Fruit fly (Drosophila melanogaster): ENCODE data around the gene Ucp4B.

Gene Ucp4B

DNA sequence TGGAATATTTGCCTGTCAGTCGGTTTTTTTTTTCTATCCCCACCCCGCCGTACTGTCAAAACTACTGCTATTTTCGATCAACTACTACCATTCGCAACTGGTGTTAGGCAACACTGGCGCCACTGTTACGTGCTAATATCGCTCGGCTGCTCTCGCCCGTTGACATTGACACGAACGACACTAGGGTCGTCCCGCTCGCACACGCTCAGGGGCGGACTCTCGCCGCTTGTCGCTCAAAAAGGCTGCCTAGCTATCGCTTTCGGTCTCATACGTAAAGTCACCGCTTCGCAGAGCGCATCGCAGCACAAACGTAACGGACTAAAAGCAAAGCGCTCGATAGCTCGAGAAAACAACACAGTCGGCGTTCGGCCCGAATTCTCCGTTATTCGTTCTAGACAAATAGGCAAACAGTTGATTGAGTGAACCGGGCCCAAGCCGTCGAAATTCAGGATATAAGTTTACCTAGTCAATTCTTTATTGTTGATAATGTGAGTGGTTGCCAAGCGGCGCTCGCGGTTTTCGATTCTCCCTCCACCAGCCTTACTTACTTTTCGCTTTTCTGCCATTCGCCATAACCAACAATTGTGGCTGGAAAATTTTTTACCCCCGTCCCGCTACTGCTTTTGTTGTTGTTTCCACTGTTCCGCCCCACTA is 12.8 kb downstream of the Ucp4B start (continued):
- TF ChIP-seq CG3838 (GFP tag; optimal IDR thresholded peaks at IDR 0.05) (no peak), crc (GFP tag; optimal IDR thresholded peaks at IDR 0.05) (no peak), rib (GFP tag; IDR thresholded peaks at IDR 0.05) (no peak), ERR (GFP tag; optimal IDR thresholded peaks at IDR 0.05) (peak; percentile 53), CG13894 (tag; optimal IDR thresholded peaks at IDR 0.05) (peak; percentile 68), CG2116 (GFP tag; optimal IDR thresholded peaks at IDR 0.05) (no peak), chn (GFP tag; optimal IDR thresholded peaks at IDR 0.05) (peak; percentile 38), Asciz (GFP tag; optimal IDR thresholded peaks at IDR 0.05) (no peak), zen2 (GFP tag; IDR thresholded peaks at IDR 0.05; ENCODE audit: partially characterized antibody) (no peak), Dek (tag; optimal IDR thresholded peaks at IDR 0.05) (peak; percentile 41), Opbp (GFP tag; IDR thresholded peaks at IDR 0.05; ENCODE audit: partially characterized antibody) (no peak), chm (GFP tag; IDR thresholded peaks at IDR 0.05) (no peak), CG10979 (tag; optimal IDR thresholded peaks at IDR 0.05) (peak; percentile 33), da (GFP tag; optimal IDR thresholded peaks at IDR 0.05) (no peak), tio (GFP tag; optimal IDR thresholded peaks at IDR 0.05) (no peak), CrebB (tag; optimal IDR thresholded peaks at IDR 0.05) (peak; percentile 20), CG11696 (GFP tag; IDR thresholded peaks at IDR 0.05) (no peak), bbx (GFP tag; IDR thresholded peaks at IDR 0.05; ENCODE audit: partially characterized antibody) (no peak), CG6765 (GFP tag; optimal IDR thresholded peaks at IDR 0.05) (peak; percentile 15), Bteb2 (GFP tag; optimal IDR thresholded peaks at IDR 0.05) (no peak), maf-S (GFP tag; optimal IDR thresholded peaks at IDR 0.05) (no peak), fu2 (GFP tag; optimal IDR thresholded peaks at IDR 0.05) (peak; percentile 26), sim (GFP tag; IDR thresholded peaks at IDR 0.05) (no peak), CG3281 (GFP tag; optimal IDR thresholded peaks at IDR 0.05) (no peak), dysf (GFP tag; IDR thresholded peaks at IDR 0.05) (no peak), CHES-1-like (GFP tag; optimal IDR thresholded peaks at IDR 0.05) (peak; percentile 56), peb (GFP tag; IDR thresholded peaks at IDR 0.05) (no peak), pzg (GFP tag; optimal IDR thresholded peaks at IDR 0.05) (peak; percentile 47), CG10267 (tag; optimal IDR thresholded peaks at IDR 0.05) (peak; percentile 88), eve (GFP tag; optimal IDR thresholded peaks at IDR 0.05) (no peak), CG9817 (tag; optimal IDR thresholded peaks at IDR 0.05) (peak; percentile 38), Dfd (GFP tag; optimal IDR thresholded peaks at IDR 0.05) (no peak), CG13287 (GFP tag; IDR thresholded peaks at IDR 0.05; ENCODE audit: partially characterized antibody) (no peak), CG7987 (GFP tag; optimal IDR thresholded peaks at IDR 0.05) (peak; percentile 54), CG18011 (GFP tag; optimal IDR thresholded peaks at IDR 0.05) (no peak), sd (tag; optimal IDR thresholded peaks at IDR 0.05) (peak; percentile 8), tap (tag; optimal IDR thresholded peaks at IDR 0.05) (no peak), CG13624 (GFP tag; optimal IDR thresholded peaks at IDR 0.05) (peak; percentile 53), Dip2 (GFP tag; IDR thresholded peaks at IDR 0.05) (no peak), Atf6 (GFP tag; IDR thresholded peaks at IDR 0.05) (no peak), Sry-β (GFP tag; optimal IDR thresholded peaks at IDR 0.05) (no peak), CG6813 (GFP tag; optimal IDR thresholded peaks at IDR 0.05) (no peak), hbn (GFP tag; IDR thresholded peaks at IDR 0.05; ENCODE audit: partially characterized antibody) (no peak), CG3065 (GFP tag; optimal IDR thresholded peaks at IDR 0.05) (no peak), Rfx (GFP tag; IDR thresholded peaks at IDR 0.05) (no peak), amos (GFP tag; IDR thresholded peaks at IDR 0.05; ENCODE audit: partially characterized antibody) (no peak), CG10209 (GFP tag; optimal IDR thresholded peaks at IDR 0.05) (peak; percentile 18), Lpt (GFP tag; optimal IDR thresholded peaks at IDR 0.05) (no peak), ara (GFP tag; IDR thresholded peaks at IDR 0.05) (no peak), gem (tag; optimal IDR thresholded peaks at IDR 0.05) (no peak)

Data from whole organism, embryonic.